Worm (Caenorhabditis elegans) whole organism, L4 larva: ENCODE results near the gene lipl-4.

Experiments
- F10B5.3 ChIP-seq: sonication (generic microtip); optimal IDR thresholded peaks from 2 replicates; lab custom pipeline; 2016; ENCODE audit warnings: mild to moderate bottlenecking, missing genetic modification characterization, missing compliant biosample characterization
- F37D6.2 ChIP-seq: sonication (generic microtip); optimal IDR thresholded peaks from 2 replicates; lab custom pipeline; 2016; ENCODE audit warnings: mild to moderate bottlenecking, missing genetic modification characterization, missing compliant biosample characterization
- Y48G9A.11 ChIP-seq: fragments of 200-800 bp; sonication (Bioruptor generic); IDR thresholded peaks from 2 replicates; pipeline ENCODE4 v1.3.6; 2022; ENCODE audit warnings: missing genetic modification reagents, missing genetic modification characterization, missing compliant biosample characterization
- Y5F2A.4 ChIP-seq: fragments of 200-800 bp; sonication (Bioruptor generic); optimal IDR thresholded peaks from 2 replicates; lab custom pipeline; 2018; ENCODE audit warnings: mild to moderate bottlenecking, missing genetic modification characterization, missing compliant biosample characterization
- Y75B8A.6 ChIP-seq: fragments of 200-800 bp; sonication (Bioruptor generic); IDR thresholded peaks from 2 replicates; pipeline ENCODE4 v1.3.6; 2022; ENCODE audit warnings: missing genetic modification reagents, missing genetic modification characterization, missing compliant biosample characterization
- aha-1 ChIP-seq: fragments of 150-350 bp; peaks from one replicate; lab custom pipeline; 2014; ENCODE audit warnings: missing biosample characterization, missing genetic modification characterization
- aly-2 ChIP-seq: sonication (generic microtip); optimal IDR thresholded peaks from 2 replicates; lab custom pipeline; 2018; ENCODE audit warnings: missing biosample characterization, missing genetic modification characterization
- ama-1 ChIP-seq: fragments of 150-350 bp; optimal IDR thresholded peaks from 2 replicates; lab custom pipeline; 2014; ENCODE audit warnings: inconsistent platforms, mixed read lengths
- attf-4 ChIP-seq: sonication (generic microtip); optimal IDR thresholded peaks from 3 replicates; lab custom pipeline; 2017; ENCODE audit warnings: missing biosample characterization, missing genetic modification characterization
- ceh-44 ChIP-seq: fragments of 200-800 bp; sonication (Bioruptor generic); IDR thresholded peaks from 2 replicates; pipeline ENCODE4 v1.3.6; 2022; ENCODE audit warnings: missing genetic modification reagents, missing genetic modification characterization, missing compliant biosample characterization
- ceh-62 ChIP-seq: sonication (generic microtip); optimal IDR thresholded peaks from 2 replicates; lab custom pipeline; 2017; ENCODE audit warnings: missing biosample characterization, missing genetic modification characterization
- ceh-82 ChIP-seq: sonication (generic microtip); optimal IDR thresholded peaks from 2 replicates; lab custom pipeline; 2017; ENCODE audit warnings: missing biosample characterization, missing genetic modification characterization
- ces-1 ChIP-seq: fragments of 150-350 bp; sonication (generic microtip); optimal IDR thresholded peaks from 4 replicates; lab custom pipeline; 2014; ENCODE audit warnings: missing biosample characterization, missing genetic modification reagents, missing genetic modification characterization
- daf-12 ChIP-seq: fragments of 150-350 bp; optimal IDR thresholded peaks from 2 replicates; lab custom pipeline; 2014; ENCODE audit warnings: missing biosample characterization, missing genetic modification reagents, missing genetic modification characterization
- daf-16 ChIP-seq, 3 experiments: sonication (generic microtip); optimal IDR thresholded peaks; 2 replicates each; lab custom pipeline; 2016 to 2017; ENCODE audit warnings: missing genetic modification characterization in 3 of 3, missing genetic modification reagents in 3 of 3, mild to moderate bottlenecking in 2 of 3, missing compliant biosample characterization in 2 of 3, missing biosample characterization in 1 of 3, moderate library complexity in 1 of 3
- daf-19 ChIP-seq: fragments of 200-800 bp; sonication (Bioruptor generic); conservative IDR thresholded peaks from 2 replicates; pipeline ENCODE4 v1.3.6; 2022; ENCODE audit warnings: missing genetic modification characterization, missing compliant biosample characterization
- daf-8 ChIP-seq: fragments of 200-800 bp; sonication (Bioruptor generic); IDR thresholded peaks from 2 replicates; pipeline ENCODE4 v1.3.6; 2022; ENCODE audit warnings: missing genetic modification characterization, missing compliant biosample characterization
- dmd-8 ChIP-seq: fragments of 200-800 bp; sonication (Bioruptor generic); IDR thresholded peaks from 2 replicates; pipeline ENCODE4 v1.3.6; 2022; ENCODE audit warnings: missing genetic modification characterization, missing compliant biosample characterization
- dpl-1 ChIP-seq: fragments of 150-350 bp; optimal IDR thresholded peaks from 2 replicates; lab custom pipeline; 2014; ENCODE audit warnings: missing biosample characterization, missing genetic modification reagents, missing genetic modification characterization
- dve-1 ChIP-seq: sonication (generic microtip); optimal IDR thresholded peaks from 2 replicates; lab custom pipeline; 2017; ENCODE audit warnings: antibody characterized with exemption, mild to moderate bottlenecking, missing genetic modification characterization, missing compliant biosample characterization; ENCODE audit not compliant: insufficient read depth
- fos-1 ChIP-seq: fragments of 150-350 bp; optimal IDR thresholded peaks from 2 replicates; lab custom pipeline; 2014; ENCODE audit warnings: missing biosample characterization, missing genetic modification characterization
- hlh-11 ChIP-seq: fragments of 200-800 bp; sonication (Bioruptor generic); optimal IDR thresholded peaks from 2 replicates; lab custom pipeline; 2018; ENCODE audit warnings: mild to moderate bottlenecking, missing genetic modification characterization, missing compliant biosample characterization
- hmg-1.1 ChIP-seq: fragments of 200-800 bp; sonication (Bioruptor generic); IDR thresholded peaks from 2 replicates; pipeline ENCODE4 v1.3.6; 2022; ENCODE audit warnings: missing genetic modification reagents, missing genetic modification characterization, missing compliant biosample characterization
- lin-13 ChIP-seq: fragments of 150-350 bp; optimal IDR thresholded peaks from 2 replicates; lab custom pipeline; 2014; ENCODE audit warnings: missing biosample characterization, missing genetic modification reagents, missing genetic modification characterization
- lin-15B ChIP-seq: fragments of 150-350 bp; sonication (generic microtip); optimal IDR thresholded peaks from 3 replicates; lab custom pipeline; 2014; ENCODE audit warnings: missing biosample characterization, missing genetic modification characterization
- lin-39 ChIP-seq: fragments of 150-350 bp; optimal IDR thresholded peaks from 2 replicates; lab custom pipeline; 2014; ENCODE audit warnings: missing biosample characterization, missing genetic modification reagents, missing genetic modification characterization
- lir-3 ChIP-seq: sonication (generic microtip); optimal IDR thresholded peaks from 2 replicates; lab custom pipeline; 2016; ENCODE audit warnings: mild to moderate bottlenecking, missing genetic modification characterization, missing compliant biosample characterization
- lsy-2 ChIP-seq, 2 experiments: fragments of 150-350 bp in 1 of 2; sonication (generic microtip) in 1 of 2; optimal IDR thresholded peaks; 2 replicates each; lab custom pipeline; 2014 to 2017; ENCODE audit warnings: missing biosample characterization in 2 of 2, missing genetic modification characterization in 2 of 2
- mes-2 ChIP-seq: sonication (generic microtip); optimal IDR thresholded peaks from 2 replicates; lab custom pipeline; 2016; ENCODE audit warnings: missing genotype, mild to moderate bottlenecking, missing genetic modification characterization, missing compliant biosample characterization; ENCODE audit not compliant: poor library complexity, severe bottlenecking
- mxl-3 ChIP-seq: fragments of 200-800 bp; sonication (Bioruptor generic); optimal IDR thresholded peaks from 2 replicates; lab custom pipeline; 2018; ENCODE audit warnings: mild to moderate bottlenecking, missing genetic modification characterization, missing compliant biosample characterization
- nhr-111 ChIP-seq: fragments of 200-800 bp; sonication (Bioruptor generic); optimal IDR thresholded peaks from 2 replicates; lab custom pipeline; 2018; ENCODE audit warnings: mild to moderate bottlenecking, missing genetic modification characterization, missing compliant biosample characterization
- nhr-28 ChIP-seq: fragments of 150-350 bp; optimal IDR thresholded peaks from 2 replicates; lab custom pipeline; 2014; ENCODE audit warnings: missing biosample characterization, missing genetic modification characterization
- nhr-41 ChIP-seq: fragments of 200-800 bp; sonication (Bioruptor generic); IDR thresholded peaks from 2 replicates; pipeline ENCODE4 v1.3.6; 2022; ENCODE audit warnings: missing genetic modification reagents, missing genetic modification characterization, missing compliant biosample characterization
- nhr-6 ChIP-seq: fragments of 150-350 bp; optimal IDR thresholded peaks from 2 replicates; lab custom pipeline; 2014; ENCODE audit warnings: missing biosample characterization, missing genetic modification characterization
- nhr-76 ChIP-seq: fragments of 150-350 bp; optimal IDR thresholded peaks from 2 replicates; lab custom pipeline; 2014; ENCODE audit warnings: missing biosample characterization, missing genetic modification characterization
- php-3 ChIP-seq: fragments of 200-800 bp; sonication (Bioruptor generic); IDR thresholded peaks from 2 replicates; pipeline ENCODE4 v1.3.6; 2022; ENCODE audit warnings: missing genetic modification reagents, missing genetic modification characterization, missing compliant biosample characterization
- pqm-1 ChIP-seq: sonication (generic microtip); optimal IDR thresholded peaks from 2 replicates; lab custom pipeline; 2017; ENCODE audit warnings: missing biosample characterization, missing genetic modification characterization
- saeg-2 ChIP-seq: fragments of 200-800 bp; sonication (Bioruptor generic); IDR thresholded peaks from 2 replicates; pipeline ENCODE4 v1.3.6; 2022; ENCODE audit warnings: missing genetic modification reagents, missing genetic modification characterization, missing compliant biosample characterization
- sdz-12 ChIP-seq: fragments of 200-800 bp; sonication (Bioruptor generic); optimal IDR thresholded peaks from 2 replicates; lab custom pipeline; 2018; ENCODE audit warnings: mild to moderate bottlenecking, missing genetic modification characterization, missing compliant biosample characterization
- snpc-1.2 ChIP-seq: fragments of 200-800 bp; sonication (Bioruptor generic); IDR thresholded peaks from 2 replicates; pipeline ENCODE4 v1.3.6; 2022; ENCODE audit warnings: missing genetic modification reagents, missing genetic modification characterization, missing compliant biosample characterization
- spr-1 ChIP-seq: sonication (generic microtip); optimal IDR thresholded peaks from 2 replicates; lab custom pipeline; 2016; ENCODE audit warnings: mild to moderate bottlenecking, missing genetic modification characterization, missing compliant biosample characterization
- spr-3 ChIP-seq: fragments of 200-800 bp; sonication (Bioruptor generic); optimal IDR thresholded peaks from 2 replicates; lab custom pipeline; 2018; ENCODE audit warnings: mild to moderate bottlenecking, missing genetic modification characterization, missing compliant biosample characterization
- tag-97 ChIP-seq: fragments of 200-800 bp; sonication (Bioruptor generic); IDR thresholded peaks from 2 replicates; pipeline ENCODE4 v1.3.6; 2022; ENCODE audit warnings: missing genetic modification characterization, missing compliant biosample characterization
- tra-1 ChIP-seq: fragments of 200-800 bp; sonication (Bioruptor generic); IDR thresholded peaks from 2 replicates; pipeline ENCODE4 v1.3.6; 2022; ENCODE audit warnings: missing genetic modification reagents, missing genetic modification characterization, missing compliant biosample characterization
- unc-130 ChIP-seq: sonication (generic microtip); optimal IDR thresholded peaks from 2 replicates; lab custom pipeline; 2016; ENCODE audit warnings: missing genetic modification reagents, missing genetic modification characterization, missing compliant biosample characterization
- vab-7 ChIP-seq: fragments of 200-800 bp; sonication (Bioruptor generic); IDR thresholded peaks from 2 replicates; pipeline ENCODE4 v1.3.6; 2022; ENCODE audit warnings: missing genetic modification reagents, missing genetic modification characterization, missing compliant biosample characterization
- ztf-11 ChIP-seq: fragments of 150-350 bp; optimal IDR thresholded peaks from 2 replicates; lab custom pipeline; 2014; ENCODE audit warnings: missing biosample characterization, missing genetic modification characterization
- ztf-7 ChIP-seq: fragments of 150-350 bp; optimal IDR thresholded peaks from 2 replicates; lab custom pipeline; 2014; ENCODE audit warnings: missing biosample characterization, missing genetic modification characterization

The lipl-4 gene

ce11 chrV:6522879-6523497, 27.0 kb upstream of the lipl-4 start (continued):
- TF ChIP-seq sdz-12 (GFP tag; lab: Kevin White, UChicago): no peak
- TF ChIP-seq dpl-1 (GFP tag; lab: Kevin White, UChicago): no peak
- TF ChIP-seq mes-2 (tag; lab: Kevin White, UChicago): no peak
- TF ChIP-seq ces-1: no peak
- TF ChIP-seq unc-130 (GFP tag; lab: Kevin White, UChicago): no peak
- TF ChIP-seq lin-13 (GFP tag; lab: Kevin White, UChicago): no peak
- TF ChIP-seq dmd-8: 0 out of 2 replicates have a peak, but pooled peaks have one; percentile 19
- TF ChIP-seq php-3 (GFP tag; lab: Robert Waterston, UW): peak; percentile 67; the same call in 1 of the 2 replicates
- TF ChIP-seq nhr-6 (tag; lab: Kevin White, UChicago): no peak
- peak; percentile 62 for TF ChIP-seq dve-1 (tag; lab: Kevin White, UChicago)
- TF ChIP-seq ceh-44 (GFP tag; lab: Robert Waterston, UW): no peak
- no peak for TF ChIP-seq ztf-7 (tag; lab: Kevin White, UChicago)
- TF ChIP-seq daf-12 (tag; lab: Kevin White, UChicago): no peak
- TF ChIP-seq daf-8: no peak
- TF ChIP-seq ceh-62 (tag; lab: Kevin White, UChicago): no peak
- no peak for TF ChIP-seq lin-15B (tag; lab: Kevin White, UChicago)
- TF ChIP-seq lsy-2 (tag; optimal IDR thresholded peaks at IDR 0.05; lab: Kevin White, UChicago): no peak
- TF ChIP-seq, all 104 proteins: peak for 14

ce11 chrV:6524757-6525156, 25.2 kb upstream of the lipl-4 start, which contains the start of gene acs-1:
Gene acs-1, plus strand, starts transcription at chrV:6524989.
- TF ChIP-seq ces-1 (no peak), dpl-1 (GFP tag; lab: Kevin White, UChicago) (no peak), vab-7 (GFP tag; lab: Robert Waterston, UW) (no peak), fos-1 (tag; lab: Kevin White, UChicago) (no peak), nhr-41 (no peak), nhr-28 (peak; percentile 71), spr-3 (GFP tag; lab: Kevin White, UChicago) (no peak), tag-97 (GFP tag; lab: Robert Waterston, UW) (no peak), nhr-111 (no peak), nhr-76 (tag; lab: Kevin White, UChicago) (no peak), Y48G9A.11 (GFP tag; lab: Robert Waterston, UW) (no peak), aly-2 (tag; lab: Kevin White, UChicago) (no peak), Y5F2A.4 (GFP tag; lab: Kevin White, UChicago) (no peak), F37D6.2 (no peak), spr-1 (tag; lab: Kevin White, UChicago) (no peak), lin-13 (GFP tag; lab: Kevin White, UChicago) (no peak), lsy-2 (tag; optimal IDR thresholded peaks at IDR 0.05; lab: Kevin White, UChicago) (no peak), tra-1 (GFP tag; lab: Robert Waterston, UW) (peak; percentile 54; the same call in 1 of the 2 replicates), mes-2 (tag; lab: Kevin White, UChicago) (no peak), pqm-1 (peak; percentile 80), lir-3 (tag; lab: Kevin White, UChicago) (no peak), dmd-8 (no peak), saeg-2 (GFP tag; lab: Robert Waterston, UW) (no peak), hmg-1.1 (GFP tag; lab: Robert Waterston, UW) (no peak), F10B5.3 (tag; lab: Kevin White, UChicago) (no peak), daf-19 (GFP tag; lab: Robert Waterston, UW) (no peak), daf-16 (GFP tag; optimal IDR thresholded peaks at IDR 0.05; lab: Kevin White, UChicago) (no peak), daf-16 (tag; optimal IDR thresholded peaks at IDR 0.05; lab: Kevin White, UChicago) (peak; percentile 69), ceh-62 (tag; lab: Kevin White, UChicago) (no peak), snpc-1.2 (GFP tag; lab: Robert Waterston, UW) (no peak), ztf-11 (no peak), mxl-3 (peak; percentile 52), aha-1 (no peak), Y75B8A.6 (GFP tag; lab: Robert Waterston, UW) (no peak), hlh-11 (tag; lab: Kevin White, UChicago) (peak; percentile 86), lin-39 (tag; lab: Kevin White, UChicago) (no peak), ceh-82 (tag; lab: Kevin White, UChicago) (no peak), dve-1 (tag; lab: Kevin White, UChicago) (peak; percentile 63), ama-1 (lab: Kevin White, UChicago) (no peak), attf-4 (tag; lab: Kevin White, UChicago) (no peak)
